Fruit fly (Drosophila melanogaster) whole organism, embryonic: Measurements from ENCODE around the gene Pde9.

Experiments used
- ATbp ChIP-seq: fragments of 200-800 bp; sonication (Bioruptor generic); optimal IDR thresholded peaks from 2 replicates; lab custom pipeline; 2017; ENCODE audit warnings: missing biosample characterization, mild to moderate bottlenecking, missing genetic modification characterization, missing genetic modification reagents
- Aef1 ChIP-seq: fragments of 200-800 bp; sonication (Bioruptor generic); IDR thresholded peaks from 3 replicates; pipeline ENCODE4 v1.3.6; 2022; ENCODE audit warnings: missing biosample characterization, missing genetic modification characterization
- Atf3 ChIP-seq: fragments of 200-800 bp; sonication (Bioruptor generic); optimal IDR thresholded peaks from 3 replicates; lab custom pipeline; 2016; ENCODE audit warnings: missing biosample characterization, missing genetic modification characterization
- Blimp-1 ChIP-seq: fragments of 200-800 bp; sonication (Bioruptor generic); optimal IDR thresholded peaks from 3 replicates; lab custom pipeline; 2018; ENCODE audit warnings: missing biosample characterization, missing genetic modification characterization, mild to moderate bottlenecking, moderate library complexity, missing genetic modification reagents
- C15 ChIP-seq: fragments of 200-800 bp; sonication (Bioruptor generic); IDR thresholded peaks from 3 replicates; pipeline ENCODE4 v1.3.6; 2022; ENCODE audit warnings: missing biosample characterization, missing genetic modification characterization
- CG10209 ChIP-seq: fragments of 200-800 bp; sonication (Bioruptor generic); optimal IDR thresholded peaks from 3 replicates; lab custom pipeline; 2017; ENCODE audit warnings: missing biosample characterization, mild to moderate bottlenecking, missing genetic modification characterization, missing genetic modification reagents
- CG10462 ChIP-seq: fragments of 200-800 bp; sonication (Bioruptor generic); optimal IDR thresholded peaks from 2 replicates; lab custom pipeline; 2016; ENCODE audit warnings: missing biosample characterization, missing genetic modification characterization
- CG12744 ChIP-seq: fragments of 200-800 bp; sonication (Bioruptor generic); optimal IDR thresholded peaks from 2 replicates; lab custom pipeline; 2016; ENCODE audit warnings: missing biosample characterization, missing genetic modification characterization
- CG1529 ChIP-seq: fragments of 200-800 bp; sonication (Bioruptor generic); optimal IDR thresholded peaks from 3 replicates; lab custom pipeline; 2018; ENCODE audit warnings: missing biosample characterization, missing genetic modification characterization
- CG17361 ChIP-seq: fragments of 200-800 bp; sonication (Bioruptor generic); IDR thresholded peaks from 3 replicates; pipeline ENCODE4 v1.3.6; 2022; ENCODE audit warnings: missing biosample characterization, missing genetic modification characterization
- CG17829 ChIP-seq: fragments of 200-800 bp; optimal IDR thresholded peaks from 2 replicates; lab custom pipeline; 2019; ENCODE audit warnings: missing biosample characterization, mild to moderate bottlenecking, missing genetic modification characterization, moderate library complexity
- CG18619 ChIP-seq: fragments of 200-800 bp; sonication (Bioruptor generic); optimal IDR thresholded peaks from 3 replicates; lab custom pipeline; 2017; ENCODE audit warnings: missing biosample characterization, mild to moderate bottlenecking, missing genetic modification characterization
- CG18764 ChIP-seq: fragments of 200-800 bp; sonication (Bioruptor generic); optimal IDR thresholded peaks from 3 replicates; lab custom pipeline; 2016; ENCODE audit warnings: missing biosample characterization, missing genetic modification characterization
- CG30020 ChIP-seq: fragments of 200-800 bp; optimal IDR thresholded peaks from 2 replicates; lab custom pipeline; 2019; ENCODE audit warnings: missing biosample characterization, mild to moderate bottlenecking, missing genetic modification characterization, moderate library complexity
- CG30431 ChIP-seq: fragments of 200-800 bp; sonication (Bioruptor generic); optimal IDR thresholded peaks from 2 replicates; lab custom pipeline; 2017; ENCODE audit warnings: missing biosample characterization, missing genetic modification characterization
- CG3281 ChIP-seq: fragments of 200-800 bp; sonication (Bioruptor generic); optimal IDR thresholded peaks from 3 replicates; lab custom pipeline; 2017; ENCODE audit warnings: missing biosample characterization, mild to moderate bottlenecking, missing genetic modification characterization
- CG4328 ChIP-seq: fragments of 200-800 bp; sonication (Bioruptor generic); optimal IDR thresholded peaks from 3 replicates; lab custom pipeline; 2017; ENCODE audit warnings: missing biosample characterization, missing genetic modification reagents, missing genetic modification characterization
- CG5180 ChIP-seq: fragments of 200-800 bp; sonication (Bioruptor generic); optimal IDR thresholded peaks from 3 replicates; lab custom pipeline; 2017; ENCODE audit warnings: missing biosample characterization, missing genetic modification characterization, mild to moderate bottlenecking, moderate library complexity, missing genetic modification reagents
- CG7963 ChIP-seq: fragments of 200-800 bp; sonication (Bioruptor generic); IDR thresholded peaks from 3 replicates; pipeline ENCODE4 v1.3.6; 2022; ENCODE audit warnings: missing biosample characterization, missing genetic modification characterization; ENCODE audit not compliant: partially characterized antibody
- Camta ChIP-seq: fragments of 200-800 bp; sonication (Bioruptor generic); optimal IDR thresholded peaks from 2 replicates; lab custom pipeline; 2016; ENCODE audit warnings: missing biosample characterization, missing genetic modification characterization
- Fer2 ChIP-seq: fragments of 200-800 bp; sonication (Bioruptor generic); optimal IDR thresholded peaks from 2 replicates; lab custom pipeline; 2018; ENCODE audit warnings: missing biosample characterization, mild to moderate bottlenecking, missing genetic modification characterization, moderate library complexity
- Hand ChIP-seq: fragments of 200-800 bp; sonication (Bioruptor generic); optimal IDR thresholded peaks from 2 replicates; lab custom pipeline; 2017; ENCODE audit warnings: mild to moderate bottlenecking, missing biosample characterization, missing genetic modification reagents, missing genetic modification characterization
- Mrtf ChIP-seq: fragments of 200-800 bp; sonication (Bioruptor generic); IDR thresholded peaks from 3 replicates; pipeline ENCODE4 v1.3.6; 2022; ENCODE audit warnings: missing biosample characterization, missing genetic modification characterization
- PHDP ChIP-seq: fragments of 200-800 bp; sonication (Bioruptor generic); optimal IDR thresholded peaks from 3 replicates; lab custom pipeline; 2018; ENCODE audit warnings: missing biosample characterization, mild to moderate bottlenecking, missing genetic modification characterization, moderate library complexity
- Sry-δ ChIP-seq: fragments of 200-800 bp; sonication (Bioruptor generic); optimal IDR thresholded peaks from 2 replicates; lab custom pipeline; 2016; ENCODE audit warnings: missing biosample characterization, missing genetic modification characterization
- TFAM ChIP-seq: fragments of 200-800 bp; sonication (Bioruptor generic); optimal IDR thresholded peaks from 2 replicates; lab custom pipeline; 2017; ENCODE audit warnings: missing biosample characterization, missing genetic modification characterization, inconsistent platforms
- Vsx1 ChIP-seq: fragments of 200-800 bp; sonication (Bioruptor generic); optimal IDR thresholded peaks from 2 replicates; lab custom pipeline; 2017; ENCODE audit warnings: missing biosample characterization, mild to moderate bottlenecking, missing genetic modification characterization, missing genetic modification reagents
- Xbp1 ChIP-seq: fragments of 200-800 bp; sonication (Bioruptor generic); optimal IDR thresholded peaks from 3 replicates; lab custom pipeline; 2016; ENCODE audit warnings: missing biosample characterization, mild to moderate bottlenecking, missing genetic modification characterization
- ab ChIP-seq: fragments of 200-800 bp; sonication (Bioruptor generic); optimal IDR thresholded peaks from 2 replicates; lab custom pipeline; 2016; ENCODE audit warnings: missing biosample characterization, missing genetic modification characterization
- ac ChIP-seq: fragments of 200-800 bp; sonication (Bioruptor generic); optimal IDR thresholded peaks from 3 replicates; lab custom pipeline; 2017; ENCODE audit warnings: missing biosample characterization, mild to moderate bottlenecking, missing genetic modification characterization
- chm ChIP-seq: fragments of 200-800 bp; sonication (Bioruptor generic); IDR thresholded peaks from 2 replicates; pipeline ENCODE4 v1.3.6; 2022; ENCODE audit warnings: missing biosample characterization, missing genetic modification characterization
- crp ChIP-seq, 2 experiments: fragments of 200-800 bp; sonication (Bioruptor generic); optimal IDR thresholded peaks; 2 replicates in 1 of 2; 3 replicates in 1 of 2; lab custom pipeline; 2017; ENCODE audit warnings: missing biosample characterization in 2 of 2, missing genetic modification characterization in 2 of 2, mild to moderate bottlenecking in 1 of 2, moderate library complexity in 1 of 2
- disco-r ChIP-seq: fragments of 200-800 bp; sonication (Bioruptor generic); optimal IDR thresholded peaks from 2 replicates; lab custom pipeline; 2016; ENCODE audit warnings: missing biosample characterization, missing genetic modification characterization
- en ChIP-seq: fragments of 200-800 bp; sonication (Bioruptor generic); optimal IDR thresholded peaks from 2 replicates; lab custom pipeline; 2016; ENCODE audit warnings: missing biosample characterization, missing genetic modification characterization
- eve ChIP-seq, 2 experiments: fragments of >200 bp; optimal IDR thresholded peaks; 2 replicates each; lab custom pipeline; 2017; ENCODE audit warnings: missing biosample characterization in 2 of 2, missing genetic modification characterization in 2 of 2
- fd3F ChIP-seq: fragments of 200-800 bp; sonication (Bioruptor generic); optimal IDR thresholded peaks from 2 replicates; lab custom pipeline; 2018; ENCODE audit warnings: missing biosample characterization, mild to moderate bottlenecking, missing genetic modification characterization, moderate library complexity
- her ChIP-seq: fragments of 200-800 bp; sonication (Bioruptor generic); optimal IDR thresholded peaks from 2 replicates; lab custom pipeline; 2016; ENCODE audit warnings: missing biosample characterization, missing genetic modification characterization
- jumu ChIP-seq: fragments of 200-800 bp; sonication (Bioruptor generic); optimal IDR thresholded peaks from 3 replicates; lab custom pipeline; 2016; ENCODE audit warnings: missing biosample characterization, missing genetic modification characterization
- lola ChIP-seq, 3 experiments: fragments of >200 bp in 2 of 3; fragments of 200-800 bp in 1 of 3; sonication (Bioruptor generic) in 1 of 3; optimal IDR thresholded peaks; 2 replicates each; lab custom pipeline; 2017 to 2019; ENCODE audit warnings: missing biosample characterization in 3 of 3, missing genetic modification characterization in 3 of 3, mild to moderate bottlenecking in 1 of 3, moderate library complexity in 1 of 3
- nmo ChIP-seq: fragments of 200-800 bp; sonication (Bioruptor generic); optimal IDR thresholded peaks from 2 replicates; lab custom pipeline; 2018; ENCODE audit warnings: missing biosample characterization, mild to moderate bottlenecking, missing genetic modification characterization, moderate library complexity
- p53 ChIP-seq: fragments of 200-800 bp; sonication (Bioruptor generic); optimal IDR thresholded peaks from 2 replicates; lab custom pipeline; 2016; ENCODE audit warnings: missing biosample characterization, missing genetic modification characterization
- prd ChIP-seq, 3 experiments: fragments of >200 bp in 2 of 3; fragments of 200-800 bp in 1 of 3; sonication (Bioruptor generic) in 1 of 3; optimal IDR thresholded peaks in 2 of 3; IDR thresholded peaks in 1 of 3; 2 replicates in 2 of 3; 3 replicates in 1 of 3; pipeline versions ENCODE4 v1.3.6 to Lab custom; 2017 to 2022; ENCODE audit warnings: missing biosample characterization in 1 of 3, missing genetic modification characterization in 1 of 3
- psq ChIP-seq: fragments of 200-800 bp; sonication (Bioruptor generic); optimal IDR thresholded peaks from 2 replicates; lab custom pipeline; 2017; ENCODE audit warnings: missing biosample characterization, missing genetic modification characterization
- repo ChIP-seq: fragments of 200-800 bp; sonication (Bioruptor generic); optimal IDR thresholded peaks from 2 replicates; lab custom pipeline; 2016; ENCODE audit warnings: missing biosample characterization, missing genetic modification characterization
- schlank ChIP-seq: fragments of 200-800 bp; sonication (Bioruptor generic); optimal IDR thresholded peaks from 2 replicates; lab custom pipeline; 2018; ENCODE audit warnings: missing biosample characterization, mild to moderate bottlenecking, missing genetic modification characterization
- sens ChIP-seq: fragments of 200-800 bp; sonication (Bioruptor generic); peaks from one replicate; lab custom pipeline; 2016; ENCODE audit warnings: missing biosample characterization, missing genetic modification characterization
- ttk ChIP-seq: fragments of 200-800 bp; sonication (Bioruptor generic); IDR thresholded peaks from 2 replicates; pipeline ENCODE4 v2.1.2; 2022; ENCODE audit warnings: missing biosample characterization, missing genetic modification characterization
- tup ChIP-seq: fragments of 200-800 bp; sonication (Bioruptor generic); optimal IDR thresholded peaks from 2 replicates; lab custom pipeline; 2016; ENCODE audit warnings: missing biosample characterization, mild to moderate bottlenecking, missing genetic modification characterization, moderate library complexity

The Pde9 gene

DNA sequence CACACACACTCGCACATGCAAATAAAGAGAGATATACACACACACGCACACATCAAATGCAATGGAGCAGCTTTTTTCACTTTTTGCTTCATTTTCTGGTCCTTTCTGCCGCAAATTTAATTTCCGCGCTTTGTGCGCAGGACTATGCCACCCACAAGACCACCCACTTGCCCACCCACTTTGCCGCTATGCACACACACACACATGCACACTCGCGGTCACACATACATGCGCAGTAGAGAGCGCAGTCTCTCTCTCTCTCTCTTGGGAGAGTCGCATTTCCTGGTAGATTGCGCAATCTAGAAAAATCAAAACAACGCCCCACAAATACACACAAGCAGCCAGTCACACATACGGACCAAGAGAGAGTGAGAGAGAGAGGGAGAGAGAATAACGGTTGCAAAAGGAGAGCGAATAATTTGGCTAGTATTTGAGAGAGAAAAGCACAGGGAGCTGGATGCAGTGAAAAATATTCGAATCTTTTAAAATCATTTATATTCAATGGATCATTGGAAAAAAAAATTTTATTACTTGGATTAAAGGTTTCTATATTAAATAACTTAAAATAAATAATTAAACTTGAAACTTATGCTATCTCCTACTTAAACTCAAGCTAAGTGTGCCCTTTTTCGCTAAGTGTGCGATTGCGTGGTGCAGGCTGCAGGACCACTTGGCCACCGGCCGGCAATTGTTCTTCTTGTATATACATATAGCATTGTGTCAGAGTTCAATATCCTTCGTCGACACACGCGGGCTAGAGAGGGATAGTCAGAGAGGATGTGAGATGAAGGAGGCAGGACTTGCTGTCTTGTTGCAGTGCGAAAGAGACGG is 28.5 kb upstream of the Pde9 start (continued):
- no peak for TF ChIP-seq jumu (GFP tag; lab: Kevin White, UChicago)
- TF ChIP-seq repo (GFP tag; lab: Kevin White, UChicago), result no peak
- no peak for TF ChIP-seq CG5180 (GFP tag; lab: Kevin White, UChicago)
- peak; percentile 58; the same call in 1 of the 2 replicates for TF ChIP-seq chm (GFP tag; lab: Robert Waterston, UW)
- no peak for TF ChIP-seq Atf3 (GFP tag; lab: Kevin White, UChicago)
- TF ChIP-seq CG4328 (GFP tag; lab: Kevin White, UChicago), result peak; percentile 18
- TF ChIP-seq Xbp1 (GFP tag; lab: Kevin White, UChicago), result peak; percentile 40
- peak; percentile 33 for TF ChIP-seq CG3281
- TF ChIP-seq eve (GFP tag; optimal IDR thresholded peaks at IDR 0.05; lab: Kevin White, UChicago), result no peak
- TF ChIP-seq CG17829 (tag; lab: Kevin White, UChicago), result peak; percentile 68
- TF ChIP-seq CG10209 (GFP tag; lab: Kevin White, UChicago), result peak; percentile 51
- no peak for TF ChIP-seq ac
- TF ChIP-seq nmo (GFP tag; lab: Kevin White, UChicago), result peak; percentile 57
- TF ChIP-seq en (GFP tag; lab: Kevin White, UChicago), result no peak
- TF ChIP-seq Vsx1 (GFP tag; lab: Kevin White, UChicago), result no peak
- peak; percentile 19; the same call in 1 of the 3 replicates for TF ChIP-seq Mrtf (GFP tag; lab: Robert Waterston, UW)
- TF ChIP-seq C15 (GFP tag; lab: Robert Waterston, UW), result no peak
- TF ChIP-seq CG18619 (GFP tag; lab: Kevin White, UChicago), result peak; percentile 37
- no peak for TF ChIP-seq CG12744 (GFP tag; lab: Kevin White, UChicago)
- TF ChIP-seq p53 (GFP tag; lab: Kevin White, UChicago), result no peak
- no peak for TF ChIP-seq prd (optimal IDR thresholded peaks at IDR 0.05; lab: Kevin White, UChicago)
- TF ChIP-seq prd (GFP tag; IDR thresholded peaks at IDR 0.05; lab: Robert Waterston, UW), result peak; percentile 86
- TF ChIP-seq ttk, result peak; percentile 64
- TF ChIP-seq ATbp (GFP tag; lab: Kevin White, UChicago), result peak; percentile 50
- TF ChIP-seq ab (GFP tag; lab: Kevin White, UChicago), result no peak
- no peak for TF ChIP-seq CG30431 (GFP tag; lab: Kevin White, UChicago)
- no peak for TF ChIP-seq Sry-δ
- no peak for TF ChIP-seq fd3F
- no peak for TF ChIP-seq crp (GFP tag; optimal IDR thresholded peaks at IDR 0.05; lab: Kevin White, UChicago)
- TF ChIP-seq CG10462 (GFP tag; lab: Kevin White, UChicago), result peak; percentile 45
- TF ChIP-seq her (GFP tag; lab: Kevin White, UChicago), result no peak
- peak; percentile 46; the same call in 2 of the 3 replicates for TF ChIP-seq Aef1 (GFP tag; lab: Robert Waterston, UW)
- TF ChIP-seq disco-r, result no peak
- TF ChIP-seq TFAM (GFP tag; lab: Kevin White, UChicago), result no peak
- TF ChIP-seq Blimp-1 (GFP tag; lab: Kevin White, UChicago), result peak; percentile 56
- TF ChIP-seq CG1529 (GFP tag; lab: Kevin White, UChicago), result peak; percentile 31
- TF ChIP-seq Fer2 (tag; lab: Kevin White, UChicago), result no peak
- no peak for TF ChIP-seq psq (GFP tag; lab: Kevin White, UChicago)
- TF ChIP-seq PHDP (tag; lab: Kevin White, UChicago), result peak; percentile 43
- TF ChIP-seq CG30020 (tag; lab: Kevin White, UChicago), result peak; percentile 32
- TF ChIP-seq lola (GFP tag; optimal IDR thresholded peaks at IDR 0.05; lab: Kevin White, UChicago), result peak in 1 of 3 experiments; percentile 38
- TF ChIP-seq CG7963 (GFP tag; lab: Robert Waterston, UW), result no peak
- peak; percentile 91 for TF ChIP-seq sens
- peak; percentile 48 for TF ChIP-seq Hand (GFP tag; lab: Kevin White, UChicago)
- TF ChIP-seq schlank, result no peak
- TF ChIP-seq CG17361 (GFP tag; lab: Robert Waterston, UW), result peak; percentile 48; the same call in 1 of the 3 replicates
- TF ChIP-seq Camta (GFP tag; lab: Kevin White, UChicago), result peak; percentile 1
- TF ChIP-seq CG18764 (GFP tag; lab: Kevin White, UChicago), result no peak
- no peak for TF ChIP-seq tup (GFP tag; lab: Kevin White, UChicago)
